Fruit fly (Drosophila melanogaster) whole organism, embryonic: ENCODE data around the gene Rrp1.

Experiments used
- Antp ChIP-seq: fragments of 200-800 bp; sonication (Bioruptor generic); optimal IDR thresholded peaks from 3 replicates; lab custom pipeline; 2016; ENCODE audit warnings: missing biosample characterization, missing genetic modification characterization
- CG11085 ChIP-seq: fragments of 200-800 bp; sonication (Bioruptor generic); IDR thresholded peaks from 2 replicates; pipeline ENCODE4 v1.3.6; 2022; ENCODE audit warnings: missing biosample characterization, missing genetic modification characterization
- CG11695 ChIP-seq: fragments of 200-800 bp; sonication (Bioruptor generic); IDR thresholded peaks from 3 replicates; pipeline ENCODE4 v1.3.6; 2022; ENCODE audit warnings: missing biosample characterization, missing genetic modification characterization
- CG11696 ChIP-seq: fragments of 200-800 bp; sonication (Bioruptor generic); IDR thresholded peaks from 2 replicates; pipeline ENCODE4 v1.3.6; 2022; ENCODE audit warnings: missing biosample characterization, missing genetic modification characterization
- CG17568 ChIP-seq: fragments of 200-800 bp; sonication (Bioruptor generic); optimal IDR thresholded peaks from 2 replicates; lab custom pipeline; 2018; ENCODE audit warnings: missing biosample characterization, mild to moderate bottlenecking, missing genetic modification characterization, moderate library complexity
- CG17829 ChIP-seq: fragments of 200-800 bp; optimal IDR thresholded peaks from 2 replicates; lab custom pipeline; 2019; ENCODE audit warnings: missing biosample characterization, mild to moderate bottlenecking, missing genetic modification characterization, moderate library complexity
- CG18476 ChIP-seq: fragments of 200-800 bp; sonication (Bioruptor generic); optimal IDR thresholded peaks from 2 replicates; lab custom pipeline; 2016; ENCODE audit warnings: missing biosample characterization, mild to moderate bottlenecking, missing genetic modification characterization
- CG18764 ChIP-seq: fragments of 200-800 bp; sonication (Bioruptor generic); optimal IDR thresholded peaks from 3 replicates; lab custom pipeline; 2016; ENCODE audit warnings: missing biosample characterization, missing genetic modification characterization
- CG2199 ChIP-seq: fragments of 200-800 bp; sonication (Bioruptor generic); IDR thresholded peaks from 3 replicates; pipeline ENCODE4 v1.3.6; 2022; ENCODE audit warnings: missing biosample characterization, missing genetic modification characterization
- CG32767 ChIP-seq: fragments of 200-800 bp; sonication (Bioruptor generic); IDR thresholded peaks from 2 replicates; pipeline ENCODE4 v1.3.6; 2022; ENCODE audit warnings: missing biosample characterization, missing genetic modification characterization
- CG33557 ChIP-seq: fragments of 200-800 bp; sonication (Bioruptor generic); optimal IDR thresholded peaks from 2 replicates; lab custom pipeline; 2019; ENCODE audit warnings: missing biosample characterization, mild to moderate bottlenecking, missing genetic modification characterization, moderate library complexity
- CG34224 ChIP-seq: fragments of 200-800 bp; sonication (Bioruptor generic); IDR thresholded peaks from 3 replicates; pipeline ENCODE4 v1.3.6; 2022; ENCODE audit warnings: missing biosample characterization, missing genetic modification characterization; ENCODE audit not compliant: partially characterized antibody
- CG4328 ChIP-seq: fragments of 200-800 bp; sonication (Bioruptor generic); optimal IDR thresholded peaks from 3 replicates; lab custom pipeline; 2017; ENCODE audit warnings: missing biosample characterization, missing genetic modification reagents, missing genetic modification characterization
- CG4617 ChIP-seq: fragments of 200-800 bp; sonication (Bioruptor generic); optimal IDR thresholded peaks from 3 replicates; lab custom pipeline; 2016; ENCODE audit warnings: missing biosample characterization, missing genetic modification characterization, borderline replicate concordance
- CG4820 ChIP-seq: fragments of 200-800 bp; sonication (Bioruptor generic); optimal IDR thresholded peaks from 3 replicates; lab custom pipeline; 2016; ENCODE audit warnings: missing biosample characterization, missing genetic modification characterization
- CG4854 ChIP-seq: fragments of 200-800 bp; sonication (Bioruptor generic); optimal IDR thresholded peaks from 2 replicates; lab custom pipeline; 2016; ENCODE audit warnings: missing biosample characterization, missing genetic modification characterization, inconsistent platforms
- CG5953 ChIP-seq: fragments of 200-800 bp; sonication (Bioruptor generic); IDR thresholded peaks from 2 replicates; pipeline ENCODE4 v1.3.6; 2022; ENCODE audit warnings: missing biosample characterization, missing genetic modification characterization
- CG6254 ChIP-seq: fragments of 200-800 bp; sonication (Bioruptor generic); optimal IDR thresholded peaks from 3 replicates; lab custom pipeline; 2017; ENCODE audit warnings: mild to moderate bottlenecking, missing biosample characterization, missing genetic modification reagents, missing genetic modification characterization
- CG7987 ChIP-seq: fragments of 200-800 bp; sonication (Bioruptor generic); optimal IDR thresholded peaks from 2 replicates; lab custom pipeline; 2018; ENCODE audit warnings: missing biosample characterization, mild to moderate bottlenecking, missing genetic modification characterization, moderate library complexity
- CG8944 ChIP-seq: fragments of 200-800 bp; sonication (Bioruptor generic); optimal IDR thresholded peaks from 3 replicates; lab custom pipeline; 2016; ENCODE audit warnings: missing biosample characterization, missing genetic modification characterization
- Chrac-16 ChIP-seq: fragments of 200-800 bp; sonication (Bioruptor generic); optimal IDR thresholded peaks from 3 replicates; lab custom pipeline; 2016; ENCODE audit warnings: missing biosample characterization, missing genetic modification characterization
- CrebB ChIP-seq: fragments of 200-800 bp; sonication (Bioruptor generic); optimal IDR thresholded peaks from 3 replicates; lab custom pipeline; 2018; ENCODE audit warnings: missing biosample characterization, mild to moderate bottlenecking, missing genetic modification characterization
- E2f2 ChIP-seq: fragments of 200-800 bp; sonication (Bioruptor generic); IDR thresholded peaks from 2 replicates; pipeline ENCODE4 v1.3.6; 2022; ENCODE audit warnings: missing biosample characterization, missing genetic modification characterization
- Ets65A ChIP-seq: fragments of 200-800 bp; sonication (Bioruptor generic); peaks from one replicate; lab custom pipeline; 2016; ENCODE audit warnings: missing biosample characterization, missing genetic modification characterization
- Fer1 ChIP-seq: fragments of 200-800 bp; sonication (Bioruptor generic); optimal IDR thresholded peaks from 2 replicates; lab custom pipeline; 2017; ENCODE audit warnings: missing biosample characterization, mild to moderate bottlenecking, missing genetic modification characterization
- GATAe ChIP-seq: fragments of 200-800 bp; sonication (Bioruptor generic); conservative IDR thresholded peaks from 2 replicates; pipeline ENCODE4 v1.3.6; 2022; ENCODE audit warnings: missing biosample characterization, missing genetic modification characterization
- Gsc ChIP-seq: fragments of 200-800 bp; sonication (Bioruptor generic); IDR thresholded peaks from 2 replicates; pipeline ENCODE4 v1.3.6; 2022; ENCODE audit warnings: missing biosample characterization, missing genetic modification characterization
- Hr51 ChIP-seq, 2 experiments: fragments of 200-800 bp; sonication (Bioruptor generic); optimal IDR thresholded peaks; 2 replicates in 1 of 2; 3 replicates in 1 of 2; lab custom pipeline; 2016 to 2018; ENCODE audit warnings: missing biosample characterization in 2 of 2, missing genetic modification characterization in 2 of 2, mild to moderate bottlenecking in 1 of 2, moderate library complexity in 1 of 2
- Scr ChIP-seq: fragments of 200-800 bp; sonication (Bioruptor generic); IDR thresholded peaks from 2 replicates; pipeline ENCODE4 v1.3.6; 2022; ENCODE audit warnings: missing biosample characterization, missing genetic modification characterization; ENCODE audit not compliant: partially characterized antibody
- Spps ChIP-seq: fragments of 200-800 bp; sonication (Bioruptor generic); optimal IDR thresholded peaks from 2 replicates; lab custom pipeline; 2018; ENCODE audit warnings: missing biosample characterization, mild to moderate bottlenecking, missing genetic modification characterization
- TFAM ChIP-seq: fragments of 200-800 bp; sonication (Bioruptor generic); optimal IDR thresholded peaks from 2 replicates; lab custom pipeline; 2017; ENCODE audit warnings: missing biosample characterization, missing genetic modification characterization, inconsistent platforms
- az2 ChIP-seq: fragments of 200-800 bp; sonication (Bioruptor generic); optimal IDR thresholded peaks from 3 replicates; lab custom pipeline; 2016; ENCODE audit warnings: missing biosample characterization, missing genetic modification characterization
- crc ChIP-seq: fragments of 200-800 bp; sonication (Bioruptor generic); optimal IDR thresholded peaks from 2 replicates; lab custom pipeline; 2016; ENCODE audit warnings: missing biosample characterization, missing genetic modification characterization
- emc ChIP-seq: fragments of 200-800 bp; sonication (Bioruptor generic); optimal IDR thresholded peaks from 2 replicates; lab custom pipeline; 2016; ENCODE audit warnings: missing biosample characterization, missing genetic modification characterization
- ftz-f1 ChIP-seq: fragments of 200-800 bp; sonication (Bioruptor generic); optimal IDR thresholded peaks from 2 replicates; lab custom pipeline; 2016; ENCODE audit warnings: missing biosample characterization, missing genetic modification characterization
- gro ChIP-seq: fragments of 200-800 bp; sonication (Bioruptor generic); optimal IDR thresholded peaks from 2 replicates; lab custom pipeline; 2016; ENCODE audit warnings: missing biosample characterization, missing genetic modification characterization
- ind ChIP-seq: fragments of 200-800 bp; sonication (Bioruptor generic); optimal IDR thresholded peaks from 3 replicates; lab custom pipeline; 2016; ENCODE audit warnings: missing biosample characterization, missing genetic modification characterization
- lilli ChIP-seq: fragments of 200-800 bp; sonication (Bioruptor generic); optimal IDR thresholded peaks from 3 replicates; lab custom pipeline; 2016; ENCODE audit warnings: missing biosample characterization, missing genetic modification characterization
- luna ChIP-seq: fragments of 200-800 bp; sonication (Bioruptor generic); optimal IDR thresholded peaks from 2 replicates; lab custom pipeline; 2016; ENCODE audit warnings: missing biosample characterization, missing genetic modification characterization
- nerfin-1 ChIP-seq: fragments of 200-800 bp; sonication (Bioruptor generic); optimal IDR thresholded peaks from 3 replicates; lab custom pipeline; 2019; ENCODE audit warnings: missing biosample characterization, mild to moderate bottlenecking, missing genetic modification characterization, moderate library complexity
- oc ChIP-seq: fragments of 200-800 bp; sonication (Bioruptor generic); optimal IDR thresholded peaks from 2 replicates; lab custom pipeline; 2018; ENCODE audit warnings: missing biosample characterization, mild to moderate bottlenecking, missing genetic modification characterization, moderate library complexity
- pita ChIP-seq: fragments of 200-800 bp; sonication (Bioruptor generic); optimal IDR thresholded peaks from 2 replicates; lab custom pipeline; 2017; ENCODE audit warnings: missing biosample characterization, mild to moderate bottlenecking, missing genetic modification characterization
- psq ChIP-seq: fragments of 200-800 bp; sonication (Bioruptor generic); optimal IDR thresholded peaks from 2 replicates; lab custom pipeline; 2017; ENCODE audit warnings: missing biosample characterization, missing genetic modification characterization
- salm ChIP-seq: fragments of 200-800 bp; sonication (Bioruptor generic); optimal IDR thresholded peaks from 2 replicates; lab custom pipeline; 2018; ENCODE audit warnings: missing biosample characterization, mild to moderate bottlenecking, missing genetic modification characterization
- schlank ChIP-seq: fragments of 200-800 bp; sonication (Bioruptor generic); optimal IDR thresholded peaks from 2 replicates; lab custom pipeline; 2018; ENCODE audit warnings: missing biosample characterization, mild to moderate bottlenecking, missing genetic modification characterization
- seq ChIP-seq: fragments of 200-800 bp; sonication (Bioruptor generic); IDR thresholded peaks from 2 replicates; pipeline ENCODE4 v1.3.6; 2022; ENCODE audit warnings: missing biosample characterization, missing genetic modification characterization
- ssp ChIP-seq: fragments of 200-800 bp; sonication (Bioruptor generic); IDR thresholded peaks from 2 replicates; pipeline ENCODE4 v1.3.6; 2022; ENCODE audit warnings: missing biosample characterization, missing genetic modification characterization
- stwl ChIP-seq: fragments of 200-800 bp; sonication (Bioruptor generic); optimal IDR thresholded peaks from 3 replicates; lab custom pipeline; 2018; ENCODE audit warnings: missing biosample characterization, mild to moderate bottlenecking, missing genetic modification characterization, moderate library complexity
- sug ChIP-seq: fragments of 200-800 bp; optimal IDR thresholded peaks from 2 replicates; lab custom pipeline; 2019; ENCODE audit warnings: missing biosample characterization, mild to moderate bottlenecking, missing genetic modification characterization, moderate library complexity
- ttk ChIP-seq: fragments of 200-800 bp; sonication (Bioruptor generic); IDR thresholded peaks from 2 replicates; pipeline ENCODE4 v2.1.2; 2022; ENCODE audit warnings: missing biosample characterization, missing genetic modification characterization
- wek ChIP-seq: fragments of 200-800 bp; sonication (Bioruptor generic); optimal IDR thresholded peaks from 3 replicates; lab custom pipeline; 2018; ENCODE audit warnings: missing biosample characterization, mild to moderate bottlenecking, missing genetic modification characterization, moderate library complexity

The Rrp1 gene

DNA sequence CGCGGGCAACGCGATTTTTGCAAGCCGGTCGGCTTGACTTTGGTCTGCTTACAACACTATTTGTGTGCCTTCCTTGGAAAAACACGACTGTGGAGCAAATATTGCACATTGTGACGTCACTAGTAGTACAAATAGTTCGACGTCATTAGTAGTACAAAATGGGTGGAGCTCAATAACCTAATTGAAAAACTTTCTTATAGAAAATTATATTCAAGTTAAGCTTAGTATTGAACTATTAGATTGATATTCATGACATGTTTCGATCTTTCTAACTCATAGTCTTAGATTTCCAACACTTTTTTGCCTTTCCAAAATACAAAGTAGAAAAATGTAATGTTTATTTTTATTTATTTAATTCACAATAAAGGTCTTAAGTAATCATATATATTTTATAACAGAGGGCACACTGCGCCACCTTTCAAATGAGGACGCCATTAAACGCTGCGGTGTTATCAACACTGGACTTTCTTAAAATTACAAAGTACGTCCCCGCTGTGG, at the start of gene Rrp1, which contains the start of gene gammaTub23C:
Gene Rrp1, minus strand, starts transcription at position 70 of the 498 bp plus-strand sequence.
Gene gammaTub23C, plus strand, starts transcription at position 453 of the 498 bp plus-strand sequence.
- TF ChIP-seq CG7987 (peak; percentile 19), CG33557 (GFP tag; lab: Kevin White, UChicago) (peak; percentile 90), ttk (GFP tag; lab: Robert Waterston, UW) (peak; percentile 80), CG8944 (peak; percentile 63), CG4854 (GFP tag; lab: Kevin White, UChicago) (peak; percentile 76), Chrac-16 (GFP tag; lab: Kevin White, UChicago) (peak; percentile 92), gro (peak; percentile 50), salm (tag; lab: Kevin White, UChicago) (peak; percentile 61), sug (tag; lab: Kevin White, UChicago) (peak; percentile 91), ind (GFP tag; lab: Kevin White, UChicago) (peak; percentile 93), crc (GFP tag; lab: Kevin White, UChicago) (no peak), Hr51 (GFP tag; optimal IDR thresholded peaks at IDR 0.05; lab: Kevin White, UChicago) (peak; percentile 85 to 91), GATAe (peak; percentile 50; the same call in 1 of the 2 replicates), stwl (peak; percentile 45), seq (GFP tag; lab: Robert Waterston, UW) (peak; percentile 68), lilli (GFP tag; lab: Kevin White, UChicago) (peak; percentile 86), CG18764 (peak; percentile 88), TFAM (GFP tag; lab: Kevin White, UChicago) (peak; percentile 41), CG32767 (GFP tag; lab: Robert Waterston, UW) (peak; percentile 78; the same call in 1 of the 2 replicates), CG6254 (GFP tag; lab: Kevin White, UChicago) (peak; percentile 77), CG17568 (GFP tag; lab: Kevin White, UChicago) (no peak), pita (GFP tag; lab: Kevin White, UChicago) (no peak), CG5953 (peak; percentile 52), CrebB (tag; lab: Kevin White, UChicago) (peak; percentile 38), ssp (GFP tag; lab: Robert Waterston, UW) (peak; percentile 80), Gsc (GFP tag; lab: Robert Waterston, UW) (peak; percentile 53; the same call in 1 of the 2 replicates), emc (GFP tag; lab: Kevin White, UChicago) (peak; percentile 45), CG11695 (GFP tag; lab: Robert Waterston, UW) (peak; percentile 86), CG17829 (peak; percentile 92), psq (GFP tag; lab: Kevin White, UChicago) (peak; percentile 71), schlank (tag; lab: Kevin White, UChicago) (peak; percentile 56), Antp (GFP tag; lab: Kevin White, UChicago) (peak; percentile 56), Ets65A (GFP tag; lab: Kevin White, UChicago) (peak; percentile 95), CG4328 (GFP tag; lab: Kevin White, UChicago) (peak; percentile 84), E2f2 (GFP tag; lab: Robert Waterston, UW) (peak; percentile 68), az2 (GFP tag; lab: Kevin White, UChicago) (peak; percentile 93), ftz-f1 (GFP tag; lab: Kevin White, UChicago) (peak; percentile 40), luna (no peak), CG34224 (GFP tag; lab: Robert Waterston, UW) (no peak), CG2199 (no peak), Spps (peak; percentile 70), Scr (GFP tag; lab: Robert Waterston, UW) (no peak), wek (GFP tag; lab: Kevin White, UChicago) (no peak), CG11085 (GFP tag; lab: Robert Waterston, UW) (peak; percentile 77), oc (tag; lab: Kevin White, UChicago) (peak; percentile 67), CG18476 (peak; percentile 87), CG11696 (GFP tag; lab: Robert Waterston, UW) (0 out of 2 replicates have a peak, but pooled peaks have one; percentile 38), Fer1 (GFP tag; lab: Kevin White, UChicago) (peak; percentile 90), nerfin-1 (peak; percentile 89), CG4820 (GFP tag; lab: Kevin White, UChicago) (peak; percentile 93), CG4617 (peak; percentile 84)
